Fruit fly (Drosophila melanogaster) whole organism, embryonic: Measurements from ENCODE around the gene Prm.

Experiments
- CG10274 ChIP-seq: fragments of 200-800 bp; sonication (Bioruptor generic); optimal IDR thresholded peaks from 3 replicates; lab custom pipeline; 2017; ENCODE audit warnings: missing biosample characterization, mild to moderate bottlenecking, missing genetic modification characterization
- CG10431 ChIP-seq: fragments of 200-800 bp; sonication (Bioruptor generic); optimal IDR thresholded peaks from 3 replicates; lab custom pipeline; 2018; ENCODE audit warnings: missing biosample characterization, mild to moderate bottlenecking, missing genetic modification characterization
- CG11093 ChIP-seq: fragments of 200-800 bp; sonication (Bioruptor generic); IDR thresholded peaks from 3 replicates; pipeline ENCODE4 v1.3.6; 2022; ENCODE audit warnings: missing biosample characterization, missing genetic modification characterization
- CG11695 ChIP-seq: fragments of 200-800 bp; sonication (Bioruptor generic); IDR thresholded peaks from 3 replicates; pipeline ENCODE4 v1.3.6; 2022; ENCODE audit warnings: missing biosample characterization, missing genetic modification characterization
- CG12155 ChIP-seq: fragments of 200-800 bp; sonication (Bioruptor generic); optimal IDR thresholded peaks from 3 replicates; lab custom pipeline; 2016; ENCODE audit warnings: missing biosample characterization, missing genetic modification characterization
- CG13287 ChIP-seq: fragments of 200-800 bp; sonication (Bioruptor generic); IDR thresholded peaks from 2 replicates; pipeline ENCODE4 v1.3.6; 2022; ENCODE audit warnings: missing biosample characterization, missing genetic modification characterization; ENCODE audit not compliant: partially characterized antibody
- CG14710 ChIP-seq: fragments of 200-800 bp; sonication (Bioruptor generic); optimal IDR thresholded peaks from 3 replicates; lab custom pipeline; 2019; ENCODE audit warnings: missing biosample characterization, mild to moderate bottlenecking, missing genetic modification characterization, moderate library complexity
- CG16813 ChIP-seq: fragments of 200-800 bp; sonication (Bioruptor generic); IDR thresholded peaks from 3 replicates; pipeline ENCODE4 v1.3.6; 2022; ENCODE audit warnings: missing biosample characterization, missing genetic modification characterization; ENCODE audit not compliant: partially characterized antibody
- CG17385 ChIP-seq: fragments of 200-800 bp; sonication (Bioruptor generic); optimal IDR thresholded peaks from 3 replicates; lab custom pipeline; 2018; ENCODE audit warnings: missing biosample characterization, mild to moderate bottlenecking, missing genetic modification characterization
- CG17568 ChIP-seq: fragments of 200-800 bp; sonication (Bioruptor generic); optimal IDR thresholded peaks from 2 replicates; lab custom pipeline; 2018; ENCODE audit warnings: missing biosample characterization, mild to moderate bottlenecking, missing genetic modification characterization, moderate library complexity
- CG30403 ChIP-seq: fragments of 200-800 bp; sonication (Bioruptor generic); optimal IDR thresholded peaks from 3 replicates; lab custom pipeline; 2016; ENCODE audit warnings: missing biosample characterization, missing genetic modification characterization
- CG3163 ChIP-seq: fragments of 200-800 bp; sonication (Bioruptor generic); optimal IDR thresholded peaks from 3 replicates; lab custom pipeline; 2016; ENCODE audit warnings: missing biosample characterization, missing genetic modification characterization
- CG34422 ChIP-seq: fragments of 200-800 bp; sonication (Bioruptor generic); IDR thresholded peaks from 3 replicates; pipeline ENCODE4 v1.3.6; 2022; ENCODE audit warnings: missing biosample characterization, missing genetic modification characterization
- CG4360 ChIP-seq: fragments of 200-800 bp; sonication (Bioruptor generic); IDR thresholded peaks from 2 replicates; pipeline ENCODE4 v1.3.6; 2022; ENCODE audit warnings: missing biosample characterization, missing genetic modification characterization
- CG4404 ChIP-seq: fragments of 200-800 bp; sonication (Bioruptor generic); IDR thresholded peaks from 2 replicates; pipeline ENCODE4 v1.3.6; 2022; ENCODE audit warnings: missing biosample characterization, missing genetic modification characterization
- CG6272 ChIP-seq: fragments of 200-800 bp; sonication (Bioruptor generic); IDR thresholded peaks from 2 replicates; pipeline ENCODE4 v1.3.6; 2022; ENCODE audit warnings: missing biosample characterization, missing genetic modification characterization
- CG6654 ChIP-seq: fragments of 200-800 bp; sonication (Bioruptor generic); optimal IDR thresholded peaks from 2 replicates; lab custom pipeline; 2017; ENCODE audit warnings: missing biosample characterization, mild to moderate bottlenecking, missing genetic modification characterization
- CG7987 ChIP-seq: fragments of 200-800 bp; sonication (Bioruptor generic); optimal IDR thresholded peaks from 2 replicates; lab custom pipeline; 2018; ENCODE audit warnings: missing biosample characterization, mild to moderate bottlenecking, missing genetic modification characterization, moderate library complexity
- CG8089 ChIP-seq: fragments of 200-800 bp; sonication (Bioruptor generic); optimal IDR thresholded peaks from 3 replicates; lab custom pipeline; 2016; ENCODE audit warnings: missing biosample characterization, missing genetic modification characterization
- CG8281 ChIP-seq: fragments of 200-800 bp; sonication (Bioruptor generic); optimal IDR thresholded peaks from 2 replicates; lab custom pipeline; 2018; ENCODE audit warnings: missing biosample characterization, mild to moderate bottlenecking, missing genetic modification characterization, moderate library complexity
- CG8765 ChIP-seq: fragments of 200-800 bp; sonication (Bioruptor generic); IDR thresholded peaks from 2 replicates; pipeline ENCODE4 v1.3.6; 2022; ENCODE audit warnings: missing biosample characterization, missing genetic modification characterization
- CG9727 ChIP-seq: fragments of 200-800 bp; sonication (Bioruptor generic); optimal IDR thresholded peaks from 3 replicates; lab custom pipeline; 2017; ENCODE audit warnings: missing biosample characterization, mild to moderate bottlenecking, missing genetic modification characterization
- Dip2 ChIP-seq: fragments of 200-800 bp; sonication (Bioruptor generic); IDR thresholded peaks from 2 replicates; pipeline ENCODE4 v1.3.6; 2022; ENCODE audit warnings: missing biosample characterization, missing genetic modification characterization
- Doc2 ChIP-seq: fragments of 200-800 bp; sonication (Bioruptor generic); IDR thresholded peaks from 2 replicates; pipeline ENCODE4 v1.3.6; 2022; ENCODE audit warnings: missing biosample characterization, missing genetic modification characterization
- Dp ChIP-seq: fragments of 200-800 bp; sonication (Bioruptor generic); optimal IDR thresholded peaks from 2 replicates; lab custom pipeline; 2018; ENCODE audit warnings: missing biosample characterization, mild to moderate bottlenecking, missing genetic modification characterization, moderate library complexity
- HLHmδ ChIP-seq: fragments of 200-800 bp; sonication (Bioruptor generic); optimal IDR thresholded peaks from 2 replicates; lab custom pipeline; 2018; ENCODE audit warnings: missing biosample characterization, mild to moderate bottlenecking, missing genetic modification characterization, moderate library complexity
- Hey ChIP-seq: fragments of 200-800 bp; sonication (Bioruptor generic); optimal IDR thresholded peaks from 3 replicates; lab custom pipeline; 2018; ENCODE audit warnings: missing biosample characterization, mild to moderate bottlenecking, missing genetic modification characterization
- Meics ChIP-seq: fragments of 200-800 bp; sonication (Bioruptor generic); optimal IDR thresholded peaks from 2 replicates; lab custom pipeline; 2017; ENCODE audit warnings: missing biosample characterization, mild to moderate bottlenecking, missing genetic modification characterization
- NC2β ChIP-seq: fragments of 200-800 bp; sonication (Bioruptor generic); optimal IDR thresholded peaks from 2 replicates; lab custom pipeline; 2016; ENCODE audit warnings: missing biosample characterization, missing genetic modification characterization
- Poxn ChIP-seq: fragments of 200-800 bp; sonication (Bioruptor generic); IDR thresholded peaks from 2 replicates; pipeline ENCODE4 v1.3.6; 2022; ENCODE audit warnings: missing biosample characterization, missing genetic modification characterization
- Stat92E ChIP-seq, 3 experiments: fragments of >200 bp in 2 of 3; fragments of 200-800 bp in 1 of 3; sonication (Bioruptor generic) in 1 of 3; optimal IDR thresholded peaks; 2 replicates each; lab custom pipeline; 2017 to 2019; ENCODE audit warnings: missing biosample characterization in 3 of 3, missing genetic modification characterization in 3 of 3, mild to moderate bottlenecking in 1 of 3, moderate library complexity in 1 of 3
- Trl ChIP-seq, 3 experiments: fragments of >200 bp in 2 of 3; fragments of 200-800 bp in 1 of 3; sonication (Bioruptor generic) in 1 of 3; optimal IDR thresholded peaks; 2 replicates in 1 of 3; 3 replicates in 2 of 3; lab custom pipeline; 2016 to 2017; ENCODE audit warnings: missing biosample characterization in 1 of 3, missing genetic modification characterization in 1 of 3
- amos ChIP-seq: fragments of 200-800 bp; sonication (Bioruptor generic); IDR thresholded peaks from 2 replicates; pipeline ENCODE4 v1.3.6; 2022; ENCODE audit warnings: missing biosample characterization, missing genetic modification characterization; ENCODE audit not compliant: partially characterized antibody
- aop ChIP-seq: fragments of 200-800 bp; sonication (Bioruptor generic); IDR thresholded peaks from 2 replicates; pipeline ENCODE4 v1.3.6; 2022; ENCODE audit warnings: missing biosample characterization, missing genetic modification characterization
- cas ChIP-seq: fragments of 200-800 bp; sonication (Bioruptor generic); IDR thresholded peaks from 2 replicates; pipeline ENCODE4 v1.3.6; 2022; ENCODE audit warnings: missing biosample characterization, missing genetic modification characterization
- cato ChIP-seq: fragments of 200-800 bp; sonication (Bioruptor generic); optimal IDR thresholded peaks from 2 replicates; lab custom pipeline; 2016; ENCODE audit warnings: missing biosample characterization, missing genetic modification characterization, borderline replicate concordance
- dati ChIP-seq: fragments of 200-800 bp; sonication (Bioruptor generic); IDR thresholded peaks from 2 replicates; pipeline ENCODE4 v1.3.6; 2022; ENCODE audit warnings: missing biosample characterization, missing genetic modification characterization
- dm ChIP-seq: fragments of 200-800 bp; sonication (Bioruptor generic); optimal IDR thresholded peaks from 3 replicates; lab custom pipeline; 2016; ENCODE audit warnings: missing biosample characterization, missing genetic modification characterization
- dysf ChIP-seq: fragments of 200-800 bp; sonication (Bioruptor generic); IDR thresholded peaks from 3 replicates; pipeline ENCODE4 v1.3.6; 2022; ENCODE audit warnings: missing biosample characterization, missing genetic modification characterization
- en ChIP-seq: fragments of 200-800 bp; sonication (Bioruptor generic); optimal IDR thresholded peaks from 2 replicates; lab custom pipeline; 2016; ENCODE audit warnings: missing biosample characterization, missing genetic modification characterization
- fd3F ChIP-seq: fragments of 200-800 bp; sonication (Bioruptor generic); optimal IDR thresholded peaks from 2 replicates; lab custom pipeline; 2018; ENCODE audit warnings: missing biosample characterization, mild to moderate bottlenecking, missing genetic modification characterization, moderate library complexity
- hth ChIP-seq: fragments of >200 bp; optimal IDR thresholded peaks from 2 replicates; lab custom pipeline; 2017; ENCODE audit warnings: inconsistent platforms
- mam ChIP-seq: fragments of 200-800 bp; sonication (Bioruptor generic); optimal IDR thresholded peaks from 3 replicates; lab custom pipeline; 2016; ENCODE audit warnings: missing biosample characterization, missing genetic modification characterization
- pho ChIP-seq: fragments of 200-800 bp; sonication (Bioruptor generic); optimal IDR thresholded peaks from 2 replicates; lab custom pipeline; 2016; ENCODE audit warnings: missing biosample characterization, missing genetic modification characterization
- salm ChIP-seq: fragments of 200-800 bp; sonication (Bioruptor generic); optimal IDR thresholded peaks from 2 replicates; lab custom pipeline; 2018; ENCODE audit warnings: missing biosample characterization, mild to moderate bottlenecking, missing genetic modification characterization
- sens ChIP-seq: fragments of 200-800 bp; sonication (Bioruptor generic); peaks from one replicate; lab custom pipeline; 2016; ENCODE audit warnings: missing biosample characterization, missing genetic modification characterization
- slbo ChIP-seq: fragments of 200-800 bp; sonication (Bioruptor generic); IDR thresholded peaks from 2 replicates; pipeline ENCODE4 v1.3.6; 2022; ENCODE audit warnings: missing biosample characterization, missing genetic modification characterization
- tna ChIP-seq: fragments of 200-800 bp; sonication (Bioruptor generic); IDR thresholded peaks from 2 replicates; pipeline ENCODE4 v1.3.6; 2022; ENCODE audit warnings: missing biosample characterization, missing genetic modification characterization; ENCODE audit not compliant: partially characterized antibody
- usp ChIP-seq: fragments of >200 bp; optimal IDR thresholded peaks from 2 replicates; lab custom pipeline; 2017; ENCODE audit warnings: missing biosample characterization, missing genetic modification characterization
- wdn ChIP-seq: fragments of 200-800 bp; sonication (Bioruptor generic); IDR thresholded peaks from 2 replicates; pipeline ENCODE4 v1.3.6; 2022; ENCODE audit warnings: missing biosample characterization, missing genetic modification characterization

Prm gene

DNA sequence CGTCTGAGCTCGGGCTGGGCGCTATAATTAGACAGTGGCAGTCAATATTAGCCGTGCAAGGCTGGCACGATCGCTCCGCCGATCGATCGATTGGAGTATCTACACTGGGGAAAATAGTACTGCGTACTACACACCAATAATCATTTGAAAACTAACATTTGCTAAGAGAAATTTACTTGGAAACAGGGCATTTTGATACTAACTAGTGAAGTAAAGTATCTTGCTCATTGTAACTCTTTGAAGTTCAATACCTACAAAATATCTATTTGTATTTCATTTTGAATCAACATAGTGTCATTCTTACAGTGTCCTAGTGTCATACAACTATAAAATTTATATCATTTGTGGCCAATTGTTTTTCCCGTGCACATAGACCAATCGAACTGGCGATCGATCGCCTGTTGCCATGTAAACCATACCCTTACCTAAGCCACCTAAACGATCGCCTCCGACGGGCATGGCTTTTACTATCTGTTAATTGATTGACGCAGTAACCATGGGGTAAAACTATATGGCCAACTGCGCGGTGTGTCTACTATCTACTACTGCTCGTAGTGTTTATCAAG lies 44.4 kb downstream of the Prm start (continued):
- TF ChIP-seq CG8089 (GFP tag; lab: Kevin White, UChicago) (peak; percentile 45), CG7987 (no peak), dm (peak; percentile 44), Meics (GFP tag; lab: Kevin White, UChicago) (peak; percentile 87), CG34422 (GFP tag; lab: Robert Waterston, UW) (peak; percentile 70), CG17568 (GFP tag; lab: Kevin White, UChicago) (peak; percentile 52), dati (GFP tag; lab: Robert Waterston, UW) (no peak), CG3163 (peak; percentile 45), CG6272 (GFP tag; lab: Robert Waterston, UW) (0 out of 2 replicates have a peak, but pooled peaks have one; percentile 43), Trl (optimal IDR thresholded peaks at IDR 0.05; lab: Kevin White, UChicago) (no peak), Trl (GFP tag; optimal IDR thresholded peaks at IDR 0.05; lab: Kevin White, UChicago) (peak; percentile 68), slbo (GFP tag; lab: Robert Waterston, UW) (peak; percentile 82), cato (GFP tag; lab: Kevin White, UChicago) (peak; percentile 61), salm (tag; lab: Kevin White, UChicago) (peak; percentile 50), CG4360 (GFP tag; lab: Robert Waterston, UW) (no peak), Doc2 (GFP tag; lab: Robert Waterston, UW) (no peak), CG17385 (peak; percentile 81), NC2β (GFP tag; lab: Kevin White, UChicago) (peak; percentile 58), hth (lab: Kevin White, UChicago) (no peak), Hey (tag; lab: Kevin White, UChicago) (peak; percentile 82), CG11093 (GFP tag; lab: Robert Waterston, UW) (peak; percentile 67; the same call in 2 of the 3 replicates), wdn (GFP tag; lab: Robert Waterston, UW) (peak; percentile 54; the same call in 1 of the 2 replicates), Dp (no peak), fd3F (GFP tag; lab: Kevin White, UChicago) (peak; percentile 73), CG11695 (peak; percentile 74), CG30403 (peak; percentile 89), usp (GFP tag; lab: Kevin White, UChicago) (no peak), CG6654 (GFP tag; lab: Kevin White, UChicago) (peak; percentile 43), CG14710 (tag; lab: Kevin White, UChicago) (peak; percentile 57), Poxn (GFP tag; lab: Robert Waterston, UW) (0 out of 2 replicates have a peak, but pooled peaks have one; percentile 39), dysf (peak; percentile 87), CG13287 (GFP tag; lab: Robert Waterston, UW) (no peak), CG16813 (no peak), CG8281 (peak; percentile 38), Stat92E (GFP tag; optimal IDR thresholded peaks at IDR 0.05; lab: Kevin White, UChicago) (no peak), pho (GFP tag; lab: Kevin White, UChicago) (peak; percentile 86), cas (GFP tag; lab: Robert Waterston, UW) (0 out of 2 replicates have a peak, but pooled peaks have one; percentile 15), HLHmδ (GFP tag; lab: Kevin White, UChicago) (no peak), aop (GFP tag; lab: Robert Waterston, UW) (no peak), amos (no peak), CG10274 (GFP tag; lab: Kevin White, UChicago) (peak; percentile 49), CG8765 (GFP tag; lab: Robert Waterston, UW) (no peak), en (GFP tag; lab: Kevin White, UChicago) (peak; percentile 60), sens (peak; percentile 96), CG9727 (peak; percentile 93), mam (GFP tag; lab: Kevin White, UChicago) (peak; percentile 80), CG12155 (peak; percentile 80), tna (GFP tag; lab: Robert Waterston, UW) (no peak), CG10431 (GFP tag; lab: Kevin White, UChicago) (no peak), CG4404 (GFP tag; lab: Robert Waterston, UW) (peak; percentile 25; the same call in 1 of the 2 replicates), Dip2 (peak; percentile 24; the same call in 1 of the 2 replicates)
